Fruit fly (Drosophila melanogaster): ENCODE results near the gene CheA87a.

CheA87a gene

DNA sequence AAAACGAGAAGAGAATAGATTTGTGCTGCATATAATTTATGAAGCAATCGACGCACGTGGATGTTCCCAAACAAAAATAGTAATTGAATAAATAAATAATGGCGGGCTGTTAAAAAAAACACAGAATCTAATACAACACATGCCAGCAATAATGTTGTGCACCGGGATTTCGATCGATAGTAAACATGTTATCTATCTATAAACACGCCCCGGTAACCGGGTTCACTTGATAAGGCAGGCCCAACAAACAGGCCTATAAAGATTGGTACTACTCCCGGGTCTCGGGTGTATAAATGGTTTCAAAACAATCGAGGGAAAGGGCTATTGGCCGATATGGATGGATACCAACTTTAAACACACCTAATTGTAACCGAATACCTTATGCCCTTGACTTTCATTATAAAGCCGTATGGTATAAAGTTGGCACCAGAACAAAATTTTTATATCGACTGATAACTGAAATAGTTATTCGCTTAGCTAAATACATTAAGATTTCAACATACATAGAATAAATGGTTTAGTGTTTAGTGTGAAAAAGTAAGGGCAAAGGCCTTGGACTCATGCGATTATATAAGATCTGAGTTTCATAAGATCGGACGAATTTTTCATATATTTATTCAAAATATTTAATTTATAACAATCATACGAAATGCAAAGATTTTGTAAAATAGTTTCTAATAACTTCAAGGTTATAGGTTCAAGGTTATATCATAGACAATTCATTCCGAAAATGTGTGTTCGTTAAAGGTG is 3.6 kb upstream of the CheA87a start:
- no peak for TF ChIP-seq N (GFP tag; optimal IDR thresholded peaks at IDR 0.05)
- TF ChIP-seq Jra (GFP tag; optimal IDR thresholded peaks at IDR 0.05), result no peak
- no peak for TF ChIP-seq CG32264 (GFP tag; optimal IDR thresholded peaks at IDR 0.05)
- no peak for TF ChIP-seq Dfd (GFP tag; optimal IDR thresholded peaks at IDR 0.05)
- no peak for TF ChIP-seq CrebA (GFP tag; optimal IDR thresholded peaks at IDR 0.05; ENCODE audit: borderline replicate concordance)
- no peak for TF ChIP-seq CG9705 (GFP tag; optimal IDR thresholded peaks at IDR 0.05)
- no peak for TF ChIP-seq tai (GFP tag; optimal IDR thresholded peaks at IDR 0.05)
- TF ChIP-seq dsf (GFP tag; optimal IDR thresholded peaks at IDR 0.05; ENCODE audit: borderline replicate concordance), result no peak
- no peak for TF ChIP-seq jim (GFP tag; optimal IDR thresholded peaks at IDR 0.05)
- no peak for TF ChIP-seq Vsx2 (GFP tag; optimal IDR thresholded peaks at IDR 0.05; ENCODE audit: partially characterized antibody)
- TF ChIP-seq foxo (GFP tag; optimal IDR thresholded peaks at IDR 0.05), result no peak
- no peak for TF ChIP-seq usp (GFP tag; optimal IDR thresholded peaks at IDR 0.05)
- TF ChIP-seq ey (GFP tag; optimal IDR thresholded peaks at IDR 0.05), result no peak
- no peak for TF ChIP-seq pan (optimal IDR thresholded peaks at IDR 0.05)

dm6 chr3R:13366561-13367518 is 2.6 kb upstream of the CheA87a start, which contains the start of gene Elp6:
Gene Elp6, minus strand, starts transcription at chr3R:13366910.
- TF ChIP-seq rgr (GFP tag; optimal IDR thresholded peaks at IDR 0.05) (peak; percentile 79), dl (GFP tag; optimal IDR thresholded peaks at IDR 0.05; ENCODE audit: insufficient read depth in 1 of 2, partially characterized antibody in 2 of 2) (no peak), lola (GFP tag; optimal IDR thresholded peaks at IDR 0.05) (no peak), sv (GFP tag; optimal IDR thresholded peaks at IDR 0.05) (peak; percentile 54), tai (GFP tag; optimal IDR thresholded peaks at IDR 0.05) (peak; percentile 85), br (GFP tag; optimal IDR thresholded peaks at IDR 0.05) (peak; percentile 69), Dfd (GFP tag; optimal IDR thresholded peaks at IDR 0.05) (no peak), Jra (GFP tag; optimal IDR thresholded peaks at IDR 0.05) (peak; percentile 80), psq (GFP tag; optimal IDR thresholded peaks at IDR 0.05) (peak; percentile 77), Vsx2 (GFP tag; optimal IDR thresholded peaks at IDR 0.05; ENCODE audit: partially characterized antibody) (no peak), Dif (GFP tag; optimal IDR thresholded peaks at IDR 0.05; ENCODE audit: partially characterized antibody) (no peak), foxo (GFP tag; optimal IDR thresholded peaks at IDR 0.05) (peak in 1 of 2 experiments; percentile 88), fru (GFP tag; optimal IDR thresholded peaks at IDR 0.05) (peak; percentile 82), Hr83 (GFP tag; optimal IDR thresholded peaks at IDR 0.05; ENCODE audit: poor library complexity, severe bottlenecking) (no peak), GATAd (GFP tag; optimal IDR thresholded peaks at IDR 0.05) (peak; percentile 62), ey (GFP tag; optimal IDR thresholded peaks at IDR 0.05) (peak; percentile 78), Rel (GFP tag; optimal IDR thresholded peaks at IDR 0.05) (no peak), Rel (tag; optimal IDR thresholded peaks at IDR 0.05) (no peak), usp (GFP tag; optimal IDR thresholded peaks at IDR 0.05) (no peak), jim (GFP tag; optimal IDR thresholded peaks at IDR 0.05) (no peak), CrebA (GFP tag; optimal IDR thresholded peaks at IDR 0.05; ENCODE audit: borderline replicate concordance) (no peak), Abd-B (GFP tag; optimal IDR thresholded peaks at IDR 0.05) (no peak), Mio (GFP tag; optimal IDR thresholded peaks at IDR 0.05) (no peak), HLH106 (tag; optimal IDR thresholded peaks at IDR 0.05) (peak; percentile 77), Sp1 (GFP tag; optimal IDR thresholded peaks at IDR 0.05) (peak; percentile 79), h (GFP tag; optimal IDR thresholded peaks at IDR 0.05) (peak; percentile 80), OdsH (GFP tag; optimal IDR thresholded peaks at IDR 0.05) (peak; percentile 79), Myc (optimal IDR thresholded peaks at IDR 0.05) (no peak), Hr78 (GFP tag; optimal IDR thresholded peaks at IDR 0.05) (no peak), pan (optimal IDR thresholded peaks at IDR 0.05) (no peak), dmrt93B (GFP tag; optimal IDR thresholded peaks at IDR 0.05) (peak; percentile 82), Hnf4 (GFP tag; optimal IDR thresholded peaks at IDR 0.05) (peak; percentile 71), N (GFP tag; optimal IDR thresholded peaks at IDR 0.05) (no peak), CG9705 (GFP tag; optimal IDR thresholded peaks at IDR 0.05) (peak; percentile 64), woc (GFP tag; optimal IDR thresholded peaks at IDR 0.05) (peak; percentile 72), CG32264 (GFP tag; optimal IDR thresholded peaks at IDR 0.05) (peak; percentile 32), dsf (GFP tag; optimal IDR thresholded peaks at IDR 0.05; ENCODE audit: borderline replicate concordance) (peak; percentile 73), sage (GFP tag; optimal IDR thresholded peaks at IDR 0.05) (peak; percentile 24), brk (GFP tag; optimal IDR thresholded peaks at IDR 0.05) (peak; percentile 68)

All from whole organism, wandering third instar larva.